Worm (Caenorhabditis elegans): Measurements from ENCODE around the gene R10H10.3.

DNA sequence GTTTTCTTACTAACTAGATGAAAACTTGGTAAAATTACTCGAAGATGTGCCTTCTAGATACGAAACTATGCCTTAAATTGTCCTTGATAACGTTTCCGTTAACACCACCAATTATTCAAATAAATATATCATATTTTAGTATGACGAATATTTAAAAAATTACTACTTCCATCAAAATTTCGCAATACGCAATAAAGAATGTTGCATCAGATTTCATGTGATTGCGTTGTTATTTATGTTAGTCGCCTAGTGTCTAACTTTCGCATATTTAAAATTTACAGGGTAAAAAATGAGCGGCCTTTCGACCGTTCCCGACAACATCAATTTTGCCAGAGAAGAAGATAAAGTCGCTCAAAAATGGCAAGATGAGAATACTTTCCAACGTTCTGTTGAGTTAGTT is 20.0 kb upstream of the R10H10.3 start, which contains the start of gene iars-1:
- TF ChIP-seq unc-62 (GFP tag; optimal IDR thresholded peaks at IDR 0.05), result no peak
- no peak for TF ChIP-seq mab-5 (tag; optimal IDR thresholded peaks at IDR 0.05)

All from whole organism, mixed stage, embryonic.